Worm (Caenorhabditis elegans) whole organism, midembryonic: ENCODE results near the gene K09E9.7.

ENCODE experiments used
- flt-1 ChIP-seq: fragments of 200-800 bp; sonication (Bioruptor generic); IDR thresholded peaks from 2 replicates; pipeline ENCODE4 v1.3.6; 2022; ENCODE audit warnings: missing genetic modification characterization, missing compliant biosample characterization
- klf-2 ChIP-seq: fragments of 200-800 bp; sonication (Bioruptor generic); conservative IDR thresholded peaks from 2 replicates; pipeline ENCODE4 v1.3.6; 2022; ENCODE audit warnings: missing genetic modification reagents, missing genetic modification characterization, missing compliant biosample characterization
- ztf-23 ChIP-seq: fragments of 200-800 bp; sonication (Bioruptor generic); IDR thresholded peaks from 2 replicates; pipeline ENCODE4 v1.3.6; 2022; ENCODE audit warnings: missing genetic modification reagents, missing genetic modification characterization, missing compliant biosample characterization
- ztf-29 ChIP-seq: fragments of 200-800 bp; sonication (Bioruptor generic); IDR thresholded peaks from 2 replicates; pipeline ENCODE4 v1.3.6; 2022; ENCODE audit warnings: missing genetic modification reagents, missing genetic modification characterization, missing compliant biosample characterization

DNA sequence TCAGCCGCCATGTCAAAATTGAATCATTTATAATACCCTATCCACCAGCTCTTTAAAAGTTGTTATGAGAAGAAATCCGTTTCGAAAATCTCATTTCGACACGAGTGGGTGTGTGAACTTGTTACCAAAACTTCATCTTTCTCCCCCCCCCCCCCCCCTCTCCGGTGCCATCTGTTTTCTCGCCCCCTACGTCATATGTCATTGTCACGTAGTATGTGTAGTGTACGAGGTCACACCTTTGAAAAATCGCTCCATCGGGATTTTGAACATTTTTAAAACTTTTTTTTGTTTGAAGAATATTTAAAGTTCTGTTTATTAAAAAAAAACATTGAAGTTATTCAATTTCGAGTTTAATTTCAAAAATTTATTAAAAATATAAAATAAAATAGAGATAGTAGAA lies 12.9 kb upstream of the K09E9.7 start:
- TF ChIP-seq flt-1 (GFP tag; lab: Robert Waterston, UW) (no peak), ztf-29 (GFP tag; lab: Robert Waterston, UW) (no peak), ztf-23 (GFP tag; lab: Robert Waterston, UW) (no peak), klf-2 (GFP tag; lab: Robert Waterston, UW) (no peak)
